Worm (Caenorhabditis elegans) whole organism, late embryonic: Measurements from ENCODE around the gene T08G5.1.

Source experiments
- ama-1 ChIP-seq: fragments of 150-350 bp; optimal IDR thresholded peaks from 2 replicates; lab custom pipeline; 2014
- ceh-18 ChIP-seq: sonication (generic microtip); optimal IDR thresholded peaks from 2 replicates; lab custom pipeline; 2016; ENCODE audit warnings: missing genetic modification characterization, missing compliant biosample characterization
- ceh-2 ChIP-seq: sonication (generic microtip); optimal IDR thresholded peaks from 2 replicates; lab custom pipeline; 2016; ENCODE audit warnings: missing genotype, missing genetic modification characterization, missing compliant biosample characterization
- dve-1 ChIP-seq: sonication (generic microtip); optimal IDR thresholded peaks from 2 replicates; lab custom pipeline; 2017; ENCODE audit warnings: antibody characterized with exemption, mild to moderate bottlenecking, missing genetic modification characterization, missing compliant biosample characterization
- elt-2 ChIP-seq: sonication (generic microtip); optimal IDR thresholded peaks from 2 replicates; lab custom pipeline; 2016; ENCODE audit warnings: missing genetic modification reagents, missing genetic modification characterization, missing compliant biosample characterization
- hlh-15 ChIP-seq: sonication (generic microtip); optimal IDR thresholded peaks from 2 replicates; lab custom pipeline; 2016; ENCODE audit warnings: missing genetic modification characterization, missing compliant biosample characterization
- lin-11 ChIP-seq: fragments of 200-800 bp; sonication (Bioruptor generic); optimal IDR thresholded peaks from 2 replicates; lab custom pipeline; 2018; ENCODE audit warnings: mild to moderate bottlenecking, missing genetic modification characterization, missing compliant biosample characterization
- nhr-11 ChIP-seq: fragments of 150-350 bp; optimal IDR thresholded peaks from 2 replicates; lab custom pipeline; 2014; ENCODE audit warnings: missing biosample characterization, missing genetic modification characterization
- pros-1 ChIP-seq: fragments of 150-350 bp; optimal IDR thresholded peaks from 2 replicates; lab custom pipeline; 2014; ENCODE audit warnings: missing biosample characterization, missing genetic modification reagents, missing genetic modification characterization
- ttx-3 ChIP-seq: sonication (generic microtip); optimal IDR thresholded peaks from 2 replicates; lab custom pipeline; 2016; ENCODE audit warnings: missing genetic modification reagents, missing genetic modification characterization, missing compliant biosample characterization

DNA sequence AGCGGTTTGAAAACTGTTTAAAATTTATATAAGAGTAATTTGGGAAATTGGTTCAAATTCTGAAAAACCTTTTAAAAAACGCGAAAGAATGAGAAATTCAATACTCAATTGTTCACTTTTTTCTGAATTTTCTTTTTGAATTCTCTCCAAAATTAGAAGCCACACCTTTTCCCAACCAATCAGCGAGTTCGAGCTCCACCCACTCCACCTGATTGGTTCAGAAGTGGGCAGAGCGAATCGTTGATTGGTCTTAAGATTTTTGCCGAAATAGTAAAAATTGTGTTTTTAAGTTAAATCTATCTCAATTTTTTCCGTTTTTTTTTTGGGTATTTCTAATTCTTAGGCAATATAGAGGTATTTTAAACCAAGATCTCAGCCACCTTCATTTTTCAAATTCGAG, 45.4 kb downstream of the T08G5.1 start:
- no peak for TF ChIP-seq elt-2 (tag; lab: Kevin White, UChicago)
- no peak for TF ChIP-seq lin-11 (tag; lab: Kevin White, UChicago)
- no peak for TF ChIP-seq nhr-11
- TF ChIP-seq dve-1 (tag; lab: Kevin White, UChicago): no peak
- no peak for TF ChIP-seq pros-1 (tag; lab: Kevin White, UChicago)
- TF ChIP-seq ttx-3 (tag; lab: Kevin White, UChicago): no peak
- no peak for TF ChIP-seq ceh-2 (tag; lab: Kevin White, UChicago)
- TF ChIP-seq ama-1 (lab: Kevin White, UChicago): no peak
- no peak for TF ChIP-seq ceh-18 (tag; lab: Kevin White, UChicago)
- no peak for TF ChIP-seq hlh-15 (tag; lab: Kevin White, UChicago)
